Fruit fly (Drosophila melanogaster) whole organism, embryonic: ENCODE data around the gene Cpr5C.

Experiments
- Blimp-1 ChIP-seq: fragments of 200-800 bp; sonication (Bioruptor generic); optimal IDR thresholded peaks from 3 replicates; lab custom pipeline; 2018; ENCODE audit warnings: missing biosample characterization, missing genetic modification characterization, mild to moderate bottlenecking, moderate library complexity, missing genetic modification reagents
- CG10274 ChIP-seq: fragments of 200-800 bp; sonication (Bioruptor generic); optimal IDR thresholded peaks from 3 replicates; lab custom pipeline; 2017; ENCODE audit warnings: missing biosample characterization, mild to moderate bottlenecking, missing genetic modification characterization
- CG11695 ChIP-seq: fragments of 200-800 bp; sonication (Bioruptor generic); IDR thresholded peaks from 3 replicates; pipeline ENCODE4 v1.3.6; 2022; ENCODE audit warnings: missing biosample characterization, missing genetic modification characterization
- CG12299 ChIP-seq: fragments of 200-800 bp; sonication (Bioruptor generic); optimal IDR thresholded peaks from 2 replicates; lab custom pipeline; 2018; ENCODE audit warnings: missing biosample characterization, mild to moderate bottlenecking, missing genetic modification characterization
- CG12659 ChIP-seq: fragments of 200-800 bp; sonication (Bioruptor generic); optimal IDR thresholded peaks from 3 replicates; lab custom pipeline; 2017; ENCODE audit warnings: mild to moderate bottlenecking, missing biosample characterization, missing genetic modification reagents, missing genetic modification characterization
- CG14050 ChIP-seq: fragments of 200-800 bp; sonication (Bioruptor generic); IDR thresholded peaks from 3 replicates; pipeline ENCODE4 v1.3.6; 2022; ENCODE audit warnings: missing biosample characterization, missing genetic modification characterization
- CG15269 ChIP-seq: fragments of 200-800 bp; sonication (Bioruptor generic); optimal IDR thresholded peaks from 2 replicates; lab custom pipeline; 2018; ENCODE audit warnings: missing biosample characterization, mild to moderate bottlenecking, missing genetic modification characterization, moderate library complexity
- CG16779 ChIP-seq: fragments of 200-800 bp; sonication (Bioruptor generic); IDR thresholded peaks from 2 replicates; pipeline ENCODE4 v1.3.6; 2022; ENCODE audit warnings: missing biosample characterization, missing genetic modification characterization
- CG17359 ChIP-seq: fragments of 200-800 bp; sonication (Bioruptor generic); optimal IDR thresholded peaks from 3 replicates; lab custom pipeline; 2018; ENCODE audit warnings: missing biosample characterization, mild to moderate bottlenecking, missing genetic modification characterization, moderate library complexity
- CG17802 ChIP-seq: fragments of 200-800 bp; sonication (Bioruptor generic); optimal IDR thresholded peaks from 2 replicates; lab custom pipeline; 2018; ENCODE audit warnings: missing biosample characterization, mild to moderate bottlenecking, missing genetic modification characterization, moderate library complexity
- CG17912 ChIP-seq: fragments of 200-800 bp; sonication (Bioruptor generic); optimal IDR thresholded peaks from 2 replicates; lab custom pipeline; 2018; ENCODE audit warnings: missing biosample characterization, mild to moderate bottlenecking, missing genetic modification characterization
- CG18619 ChIP-seq: fragments of 200-800 bp; sonication (Bioruptor generic); optimal IDR thresholded peaks from 3 replicates; lab custom pipeline; 2017; ENCODE audit warnings: missing biosample characterization, mild to moderate bottlenecking, missing genetic modification characterization
- CG2712 ChIP-seq: fragments of 200-800 bp; optimal IDR thresholded peaks from 3 replicates; lab custom pipeline; 2019; ENCODE audit warnings: missing biosample characterization, mild to moderate bottlenecking, missing genetic modification characterization, moderate library complexity
- CG32532 ChIP-seq: fragments of 200-800 bp; sonication (Bioruptor generic); IDR thresholded peaks from 2 replicates; pipeline ENCODE4 v1.3.6; 2022; ENCODE audit warnings: missing biosample characterization, missing genetic modification characterization
- CG32767 ChIP-seq: fragments of 200-800 bp; sonication (Bioruptor generic); IDR thresholded peaks from 2 replicates; pipeline ENCODE4 v1.3.6; 2022; ENCODE audit warnings: missing biosample characterization, missing genetic modification characterization
- CG6689 ChIP-seq: fragments of 200-800 bp; sonication (Bioruptor generic); IDR thresholded peaks from 2 replicates; pipeline ENCODE4 v1.3.6; 2022; ENCODE audit warnings: missing biosample characterization, missing genetic modification characterization
- CG6813 ChIP-seq: fragments of 200-800 bp; sonication (Bioruptor generic); optimal IDR thresholded peaks from 2 replicates; lab custom pipeline; 2017; ENCODE audit warnings: missing biosample characterization, missing genetic modification characterization, mild to moderate bottlenecking, moderate library complexity, missing genetic modification reagents
- CG7786 ChIP-seq: fragments of 200-800 bp; sonication (Bioruptor generic); optimal IDR thresholded peaks from 2 replicates; lab custom pipeline; 2016; ENCODE audit warnings: missing biosample characterization, missing genetic modification characterization
- CG7839 ChIP-seq: fragments of 200-800 bp; sonication (Bioruptor generic); optimal IDR thresholded peaks from 3 replicates; lab custom pipeline; 2018; ENCODE audit warnings: missing biosample characterization, mild to moderate bottlenecking, missing genetic modification characterization, moderate library complexity
- CG9932 ChIP-seq: fragments of 200-800 bp; sonication (Bioruptor generic); IDR thresholded peaks from 2 replicates; pipeline ENCODE4 v1.3.6; 2022; ENCODE audit warnings: missing biosample characterization, missing genetic modification characterization
- Dip2 ChIP-seq: fragments of 200-800 bp; sonication (Bioruptor generic); IDR thresholded peaks from 2 replicates; pipeline ENCODE4 v1.3.6; 2022; ENCODE audit warnings: missing biosample characterization, missing genetic modification characterization
- E2f1 ChIP-seq: fragments of 200-800 bp; sonication (Bioruptor generic); IDR thresholded peaks from 2 replicates; pipeline ENCODE4 v1.3.6; 2022; ENCODE audit warnings: missing biosample characterization, missing genetic modification characterization
- Hsf ChIP-seq: fragments of 200-800 bp; sonication (Bioruptor generic); optimal IDR thresholded peaks from 3 replicates; lab custom pipeline; 2016; ENCODE audit warnings: missing biosample characterization, missing genetic modification characterization
- MBD-R2 ChIP-seq: fragments of 200-800 bp; sonication (Bioruptor generic); IDR thresholded peaks from 2 replicates; pipeline ENCODE4 v1.3.6; 2022; ENCODE audit warnings: missing biosample characterization, missing genetic modification characterization
- Med ChIP-seq: fragments of 200-800 bp; sonication (Bioruptor generic); peaks from one replicate; lab custom pipeline; 2016; ENCODE audit warnings: missing biosample characterization, missing genetic modification characterization, mild to moderate bottlenecking, inconsistent platforms, moderate library complexity
- NfI ChIP-seq: fragments of 200-800 bp; sonication (Bioruptor generic); optimal IDR thresholded peaks from 3 replicates; lab custom pipeline; 2018; ENCODE audit warnings: missing biosample characterization, mild to moderate bottlenecking, missing genetic modification characterization, moderate library complexity
- Pdp1 ChIP-seq, 2 experiments: fragments of 200-800 bp; sonication (Bioruptor generic); optimal IDR thresholded peaks; 3 replicates each; lab custom pipeline; 2016; ENCODE audit warnings: missing biosample characterization in 2 of 2, missing genetic modification characterization in 2 of 2, mild to moderate bottlenecking in 1 of 2, moderate library complexity in 1 of 2
- Sin3A ChIP-seq: fragments of >200 bp; optimal IDR thresholded peaks from 2 replicates; lab custom pipeline; 2018
- Trl ChIP-seq, 3 experiments: fragments of >200 bp in 2 of 3; fragments of 200-800 bp in 1 of 3; sonication (Bioruptor generic) in 1 of 3; optimal IDR thresholded peaks; 2 replicates in 1 of 3; 3 replicates in 2 of 3; lab custom pipeline; 2016 to 2017; ENCODE audit warnings: missing biosample characterization in 1 of 3, missing genetic modification characterization in 1 of 3
- Vsx1 ChIP-seq: fragments of 200-800 bp; sonication (Bioruptor generic); optimal IDR thresholded peaks from 2 replicates; lab custom pipeline; 2017; ENCODE audit warnings: missing biosample characterization, mild to moderate bottlenecking, missing genetic modification characterization, missing genetic modification reagents
- Xbp1 ChIP-seq: fragments of 200-800 bp; sonication (Bioruptor generic); optimal IDR thresholded peaks from 3 replicates; lab custom pipeline; 2016; ENCODE audit warnings: missing biosample characterization, mild to moderate bottlenecking, missing genetic modification characterization
- az2 ChIP-seq: fragments of 200-800 bp; sonication (Bioruptor generic); optimal IDR thresholded peaks from 3 replicates; lab custom pipeline; 2016; ENCODE audit warnings: missing biosample characterization, missing genetic modification characterization
- bcd ChIP-seq: fragments of 200-800 bp; sonication (Bioruptor generic); optimal IDR thresholded peaks from 2 replicates; lab custom pipeline; 2017; ENCODE audit warnings: missing biosample characterization, mild to moderate bottlenecking, missing genetic modification characterization
- cas ChIP-seq: fragments of 200-800 bp; sonication (Bioruptor generic); IDR thresholded peaks from 2 replicates; pipeline ENCODE4 v1.3.6; 2022; ENCODE audit warnings: missing biosample characterization, missing genetic modification characterization
- caup ChIP-seq: fragments of 200-800 bp; sonication (Bioruptor generic); optimal IDR thresholded peaks from 3 replicates; lab custom pipeline; 2017; ENCODE audit warnings: missing biosample characterization, mild to moderate bottlenecking, missing genetic modification characterization, moderate library complexity; ENCODE audit not compliant: severe bottlenecking
- dimm ChIP-seq: fragments of 200-800 bp; sonication (Bioruptor generic); IDR thresholded peaks from 2 replicates; pipeline ENCODE4 v1.3.6; 2022; ENCODE audit warnings: missing biosample characterization, missing genetic modification characterization
- dmrt99B ChIP-seq: fragments of 200-800 bp; sonication (Bioruptor generic); optimal IDR thresholded peaks from 2 replicates; lab custom pipeline; 2018; ENCODE audit warnings: missing biosample characterization, mild to moderate bottlenecking, missing genetic modification characterization, moderate library complexity
- dysf ChIP-seq: fragments of 200-800 bp; sonication (Bioruptor generic); IDR thresholded peaks from 3 replicates; pipeline ENCODE4 v1.3.6; 2022; ENCODE audit warnings: missing biosample characterization, missing genetic modification characterization
- emc ChIP-seq: fragments of 200-800 bp; sonication (Bioruptor generic); optimal IDR thresholded peaks from 2 replicates; lab custom pipeline; 2016; ENCODE audit warnings: missing biosample characterization, missing genetic modification characterization
- fd96Cb ChIP-seq: fragments of 200-800 bp; sonication (Bioruptor generic); optimal IDR thresholded peaks from 2 replicates; lab custom pipeline; 2018; ENCODE audit warnings: missing biosample characterization, mild to moderate bottlenecking, missing genetic modification characterization, moderate library complexity
- gem ChIP-seq: fragments of 200-800 bp; sonication (Bioruptor generic); optimal IDR thresholded peaks from 2 replicates; lab custom pipeline; 2019; ENCODE audit warnings: missing biosample characterization, mild to moderate bottlenecking, missing genetic modification characterization, moderate library complexity
- grau ChIP-seq: fragments of 200-800 bp; optimal IDR thresholded peaks from 3 replicates; lab custom pipeline; 2019; ENCODE audit warnings: missing biosample characterization, mild to moderate bottlenecking, missing genetic modification characterization, moderate library complexity
- grn ChIP-seq: fragments of 200-800 bp; sonication (Bioruptor generic); optimal IDR thresholded peaks from 3 replicates; lab custom pipeline; 2017; ENCODE audit warnings: missing biosample characterization, missing genetic modification characterization
- lab ChIP-seq: fragments of 200-800 bp; sonication (Bioruptor generic); optimal IDR thresholded peaks from 3 replicates; lab custom pipeline; 2017; ENCODE audit warnings: missing biosample characterization, missing genetic modification characterization, mild to moderate bottlenecking, moderate library complexity, missing genetic modification reagents
- nerfin-1 ChIP-seq: fragments of 200-800 bp; sonication (Bioruptor generic); optimal IDR thresholded peaks from 3 replicates; lab custom pipeline; 2019; ENCODE audit warnings: missing biosample characterization, mild to moderate bottlenecking, missing genetic modification characterization, moderate library complexity
- pan ChIP-seq, 4 experiments: fragments of >200 bp in 3 of 4; fragments of 200-800 bp in 1 of 4; sonication (Bioruptor generic) in 1 of 4; optimal IDR thresholded peaks in 3 of 4; IDR thresholded peaks in 1 of 4; 2 replicates each; pipeline versions ENCODE4 v1.3.6 to Lab custom; 2017 to 2022; ENCODE audit warnings: missing biosample characterization in 2 of 4, missing genetic modification characterization in 2 of 4, mixed read lengths in 1 of 4
- phol ChIP-seq: fragments of 200-800 bp; sonication (Bioruptor generic); optimal IDR thresholded peaks from 3 replicates; lab custom pipeline; 2018; ENCODE audit warnings: missing biosample characterization, mild to moderate bottlenecking, missing genetic modification characterization, moderate library complexity
- pnt ChIP-seq: fragments of 200-800 bp; sonication (Bioruptor generic); optimal IDR thresholded peaks from 3 replicates; lab custom pipeline; 2016; ENCODE audit warnings: missing biosample characterization, missing genetic modification characterization
- row ChIP-seq: fragments of 200-800 bp; sonication (Bioruptor generic); IDR thresholded peaks from 3 replicates; pipeline ENCODE4 v1.3.6; 2022; ENCODE audit warnings: missing biosample characterization, missing genetic modification characterization
- scrt ChIP-seq: fragments of 200-800 bp; sonication (Bioruptor generic); optimal IDR thresholded peaks from 2 replicates; lab custom pipeline; 2018; ENCODE audit warnings: missing biosample characterization, mild to moderate bottlenecking, missing genetic modification characterization, moderate library complexity

The Cpr5C gene

DNA sequence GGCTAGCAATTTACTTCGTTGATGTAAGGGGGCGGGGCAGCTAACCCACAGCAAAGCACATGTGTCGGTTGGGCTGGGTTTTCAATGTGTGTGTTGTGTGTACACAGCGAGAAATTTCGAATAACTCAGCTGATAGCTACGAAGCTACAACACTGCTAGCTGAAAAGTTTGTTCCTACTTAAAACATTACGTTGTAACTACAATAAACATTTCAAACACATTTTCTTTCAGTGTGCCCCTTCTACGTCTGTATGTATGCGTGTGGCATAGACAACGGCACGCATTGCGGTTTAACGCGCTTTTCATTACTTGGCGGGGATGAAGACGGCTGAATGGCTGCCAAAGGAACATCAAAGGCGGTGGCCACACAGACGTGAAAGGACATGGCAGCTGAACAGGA, 43.1 kb downstream of the Cpr5C start (continued):
- TF ChIP-seq CG7786 (no peak), cas (GFP tag; lab: Robert Waterston, UW) (no peak), Pdp1 (GFP tag; optimal IDR thresholded peaks at IDR 0.05; lab: Kevin White, UChicago) (no peak), CG9932 (GFP tag; lab: Robert Waterston, UW) (peak; percentile 44), MBD-R2 (GFP tag; lab: Robert Waterston, UW) (0 out of 2 replicates have a peak, but pooled peaks have one; percentile 12), scrt (GFP tag; lab: Kevin White, UChicago) (no peak), Hsf (GFP tag; lab: Kevin White, UChicago) (peak; percentile 36), NfI (GFP tag; lab: Kevin White, UChicago) (peak; percentile 11), CG7839 (tag; lab: Kevin White, UChicago) (peak; percentile 57), CG17912 (GFP tag; lab: Kevin White, UChicago) (no peak), CG16779 (GFP tag; lab: Robert Waterston, UW) (no peak), CG12299 (no peak), nerfin-1 (tag; lab: Kevin White, UChicago) (no peak), Trl (optimal IDR thresholded peaks at IDR 0.05; lab: Kevin White, UChicago) (no peak), Trl (GFP tag; optimal IDR thresholded peaks at IDR 0.05; lab: Kevin White, UChicago) (no peak), caup (GFP tag; lab: Kevin White, UChicago) (no peak), az2 (GFP tag; lab: Kevin White, UChicago) (peak; percentile 6), Vsx1 (GFP tag; lab: Kevin White, UChicago) (no peak), E2f1 (peak; percentile 42; the same call in 1 of the 2 replicates), CG32767 (GFP tag; lab: Robert Waterston, UW) (no peak), fd96Cb (peak; percentile 15), Med (GFP tag; lab: Kevin White, UChicago) (peak; percentile 78), Xbp1 (GFP tag; lab: Kevin White, UChicago) (peak; percentile 35), CG11695 (GFP tag; lab: Robert Waterston, UW) (0 out of 3 replicates have a peak, but pooled peaks have one; percentile 23), Dip2 (GFP tag; lab: Robert Waterston, UW) (no peak), CG12659 (GFP tag; lab: Kevin White, UChicago) (peak; percentile 10), Sin3A (lab: Kevin White, UChicago) (no peak), dimm (no peak), bcd (GFP tag; lab: Kevin White, UChicago) (peak; percentile 25), emc (GFP tag; lab: Kevin White, UChicago) (no peak), pnt (GFP tag; lab: Kevin White, UChicago) (peak; percentile 6), CG6813 (no peak), CG6689 (GFP tag; lab: Robert Waterston, UW) (peak; percentile 32; the same call in 1 of the 2 replicates), grn (GFP tag; lab: Kevin White, UChicago) (no peak), CG17802 (tag; lab: Kevin White, UChicago) (no peak)

DNA sequence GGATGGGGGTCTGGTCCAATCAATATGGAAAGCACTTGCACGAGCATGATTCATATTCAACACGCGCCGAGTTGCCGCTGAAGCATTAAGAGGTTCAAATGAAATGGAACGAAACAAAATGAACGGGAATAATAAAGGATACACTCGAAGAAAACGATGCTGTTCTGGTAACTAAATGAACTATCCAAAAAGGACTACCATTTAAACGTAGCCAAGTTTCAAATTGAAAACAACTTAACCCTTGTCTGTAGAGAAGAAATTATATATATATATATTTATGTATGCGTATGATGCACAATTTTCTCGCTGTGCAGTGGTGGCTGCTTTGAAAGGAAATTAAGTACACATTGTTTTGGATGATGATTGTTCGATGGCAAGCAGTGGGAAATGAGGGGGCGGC, 48.2 kb downstream of the Cpr5C start:
- TF ChIP-seq dmrt99B (tag; lab: Kevin White, UChicago) = peak; percentile 41
- no peak for TF ChIP-seq CG14050 (GFP tag; lab: Robert Waterston, UW)
- TF ChIP-seq CG32532 = peak; percentile 30; the same call in 1 of the 2 replicates
- peak; percentile 48 for TF ChIP-seq lab
- peak; percentile 29 for TF ChIP-seq CG17359 (tag; lab: Kevin White, UChicago)
- TF ChIP-seq pan (optimal IDR thresholded peaks at IDR 0.05; lab: Kevin White, UChicago) = no peak
- peak in 1 of 2 experiments; percentile 15 for TF ChIP-seq pan (GFP tag; optimal IDR thresholded peaks at IDR 0.05 in 1 of 2, IDR thresholded peaks at IDR 0.05 in 1 of 2)
- peak; percentile 45 for TF ChIP-seq gem (tag; lab: Kevin White, UChicago)
- TF ChIP-seq phol (tag; lab: Kevin White, UChicago) = peak; percentile 18
- peak; percentile 54 for TF ChIP-seq row
- no peak for TF ChIP-seq CG18619
- peak; percentile 12 for TF ChIP-seq Blimp-1 (GFP tag; lab: Kevin White, UChicago)
- peak; percentile 27 for TF ChIP-seq grau
- 0 out of 3 replicates have a peak, but pooled peaks have one; percentile 32 for TF ChIP-seq dysf (GFP tag; lab: Robert Waterston, UW)
- TF ChIP-seq CG7839 (tag; lab: Kevin White, UChicago) = peak; percentile 60
- no peak for TF ChIP-seq CG10274
- peak; percentile 8 for TF ChIP-seq CG15269 (tag; lab: Kevin White, UChicago)
- peak; percentile 30 for TF ChIP-seq CG2712 (tag; lab: Kevin White, UChicago)
